Fruit fly (Drosophila melanogaster) whole organism, pupa: ENCODE measurements around the gene Osi17.

Source experiments
- CG12605 ChIP-seq: fragments of 200-800 bp; sonication (Bioruptor generic); IDR thresholded peaks from 2 replicates; pipeline ENCODE4 v1.3.6; 2022; ENCODE audit warnings: missing biosample characterization, missing genetic modification characterization
- CG14655 ChIP-seq: fragments of 200-800 bp; sonication (Bioruptor generic); optimal IDR thresholded peaks from 3 replicates; lab custom pipeline; 2017; ENCODE audit warnings: mild to moderate bottlenecking, missing biosample characterization, missing genetic modification reagents, missing genetic modification characterization
- CG9948 ChIP-seq: fragments of 200-800 bp; sonication (Bioruptor generic); optimal IDR thresholded peaks from 2 replicates; lab custom pipeline; 2018; ENCODE audit warnings: missing biosample characterization, mild to moderate bottlenecking, missing genetic modification characterization, moderate library complexity
- D1 ChIP-seq: fragments of 200-800 bp; sonication (Bioruptor generic); optimal IDR thresholded peaks from 2 replicates; lab custom pipeline; 2018; ENCODE audit warnings: missing biosample characterization, mild to moderate bottlenecking, missing genetic modification characterization, moderate library complexity
- EcR ChIP-seq: fragments of 200-800 bp; sonication (Bioruptor generic); optimal IDR thresholded peaks from 3 replicates; lab custom pipeline; 2019; ENCODE audit warnings: missing biosample characterization, missing genetic modification characterization, mild to moderate bottlenecking, moderate library complexity, missing genetic modification reagents
- Pif1A ChIP-seq: fragments of 200-800 bp; sonication (Bioruptor generic); optimal IDR thresholded peaks from 3 replicates; lab custom pipeline; 2016; ENCODE audit warnings: missing biosample characterization, missing genetic modification characterization
- Pif1B ChIP-seq: fragments of 200-800 bp; sonication (Bioruptor generic); optimal IDR thresholded peaks from 3 replicates; lab custom pipeline; 2016; ENCODE audit warnings: missing biosample characterization, missing genetic modification characterization
- gl ChIP-seq: fragments of 200-800 bp; sonication (Bioruptor generic); optimal IDR thresholded peaks from 2 replicates; lab custom pipeline; 2018; ENCODE audit warnings: missing biosample characterization, mild to moderate bottlenecking, missing genetic modification characterization

dm6 chr3R:6311641-6312259 lies at the start of gene Osi17:
- TF ChIP-seq CG14655 (GFP tag; lab: Kevin White, UChicago) (no peak), Pif1A (GFP tag; lab: Kevin White, UChicago) (no peak), gl (tag; lab: Kevin White, UChicago) (no peak), CG9948 (tag; lab: Kevin White, UChicago) (no peak), EcR (GFP tag; lab: Kevin White, UChicago) (no peak), D1 (no peak), Pif1B (GFP tag; lab: Kevin White, UChicago) (no peak), CG12605 (GFP tag; lab: Robert Waterston, UW) (no peak)
